Fruit fly (Drosophila melanogaster) S2 (cell line): Measurements from ENCODE around the gene NELF-B.

Source experiments
- CG8478 ChIP-seq: fragments of >200 bp; optimal IDR thresholded peaks from 2 replicates; lab custom pipeline; 2018
- CTCF ChIP-seq, 2 experiments: fragments of >200 bp; optimal IDR thresholded peaks; 2 replicates each; lab custom pipeline; 2018

dm6 chrX:7704262-7705174 lies 23.6 kb downstream of the NELF-B start:
- TF ChIP-seq CTCF (optimal IDR thresholded peaks at IDR 0.05; lab: Kevin White, UChicago) (no peak), CG8478 (lab: Kevin White, UChicago) (no peak)
